Fruit fly (Drosophila melanogaster): ENCODE results near the gene CG9801.

CG9801 gene

DNA sequence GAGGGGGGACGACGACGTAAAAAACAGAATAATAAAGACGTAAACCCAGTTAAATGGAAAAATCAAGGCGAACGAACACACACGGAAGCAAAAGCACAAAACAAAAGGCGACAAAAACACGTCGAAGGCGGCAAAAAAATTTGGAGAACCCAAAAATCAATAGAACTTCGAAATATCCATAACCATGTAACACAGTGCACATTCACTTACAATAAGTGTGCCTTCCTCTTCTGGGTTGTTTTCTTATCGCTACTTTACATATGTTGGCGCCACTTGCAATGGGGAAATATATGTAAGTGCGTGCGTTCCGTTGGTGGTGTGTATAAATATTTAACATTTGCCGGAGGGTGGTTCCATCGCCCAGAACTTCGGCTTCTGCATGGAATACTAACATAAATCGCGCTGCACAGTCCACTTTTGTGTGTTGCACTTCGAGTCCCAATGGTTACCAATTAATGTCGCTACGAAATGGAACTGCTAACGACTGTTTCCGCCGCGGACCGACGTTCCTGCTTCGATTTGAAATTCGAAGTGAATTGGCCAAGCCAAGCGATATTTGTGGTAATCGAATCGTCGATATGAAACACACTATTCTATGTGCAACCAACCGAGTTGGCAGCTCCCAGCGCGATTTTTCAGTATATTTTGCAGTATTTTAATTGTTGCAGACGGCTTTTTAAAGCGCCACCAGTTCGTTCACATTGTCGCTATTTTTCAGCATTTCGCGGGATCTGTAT lies at the start of gene CG9801, which contains the start of gene Nasp (continued):
- TF ChIP-seq kah (GFP tag; optimal IDR thresholded peaks at IDR 0.05): peak; percentile 20
- TF ChIP-seq tup (GFP tag; optimal IDR thresholded peaks at IDR 0.05): no peak
- TF ChIP-seq CG8765 (GFP tag; IDR thresholded peaks at IDR 0.05): no peak
- TF ChIP-seq CG9727 (GFP tag; optimal IDR thresholded peaks at IDR 0.05): peak; percentile 1
- peak; percentile 81 for TF ChIP-seq p53 (GFP tag; optimal IDR thresholded peaks at IDR 0.05)
- TF ChIP-seq schlank (tag; optimal IDR thresholded peaks at IDR 0.05): no peak
- peak; percentile 65; the same call in 2 of the 3 replicates for TF ChIP-seq CG11560 (tag; IDR thresholded peaks at IDR 0.05)
- TF ChIP-seq dati (GFP tag; IDR thresholded peaks at IDR 0.05): no peak
- no peak for TF ChIP-seq CG1024 (GFP tag; IDR thresholded peaks at IDR 0.05)
- TF ChIP-seq CG13296 (GFP tag; optimal IDR thresholded peaks at IDR 0.05): no peak
- 0 out of 3 replicates have a peak, but pooled peaks have one; percentile 9 for TF ChIP-seq CG3726 (GFP tag; IDR thresholded peaks at IDR 0.05)
- TF ChIP-seq ewg (GFP tag; optimal IDR thresholded peaks at IDR 0.05): no peak
- peak; percentile 23 for TF ChIP-seq kay (GFP tag; optimal IDR thresholded peaks at IDR 0.05)
- peak; percentile 25 for TF ChIP-seq Mad (GFP tag; optimal IDR thresholded peaks at IDR 0.05)
- TF ChIP-seq gro (GFP tag; optimal IDR thresholded peaks at IDR 0.05): peak; percentile 34
- peak; percentile 19 for TF ChIP-seq ind (GFP tag; optimal IDR thresholded peaks at IDR 0.05)
- peak; percentile 81 for TF ChIP-seq Jarid2 (GFP tag; optimal IDR thresholded peaks at IDR 0.05)
- TF ChIP-seq hkb (optimal IDR thresholded peaks at IDR 0.05): no peak
- TF ChIP-seq hkb (GFP tag; IDR thresholded peaks at IDR 0.05): peak; percentile 24; the same call in 1 of the 2 replicates
- peak; percentile 42 for TF ChIP-seq phol (tag; optimal IDR thresholded peaks at IDR 0.05)
- TF ChIP-seq vvl (GFP tag; IDR thresholded peaks at IDR 0.05): peak; percentile 61
- TF ChIP-seq CG13894 (tag; optimal IDR thresholded peaks at IDR 0.05): no peak
- no peak for TF ChIP-seq gt (GFP tag; IDR thresholded peaks at IDR 0.05)
- no peak for TF ChIP-seq CG14014 (GFP tag; IDR thresholded peaks at IDR 0.05)
- no peak for TF ChIP-seq CG15479 (GFP tag; optimal IDR thresholded peaks at IDR 0.05)
- peak; percentile 9 for TF ChIP-seq Bdp1 (GFP tag; optimal IDR thresholded peaks at IDR 0.05)
- TF ChIP-seq Hr78 (GFP tag; optimal IDR thresholded peaks at IDR 0.05): no peak
- peak in 1 of 3 experiments; percentile 63 for TF ChIP-seq Stat92E (GFP tag; optimal IDR thresholded peaks at IDR 0.05)
- TF ChIP-seq MESR4 (GFP tag; optimal IDR thresholded peaks at IDR 0.05): peak; percentile 50
- no peak for TF ChIP-seq CG4404 (GFP tag; IDR thresholded peaks at IDR 0.05)
- TF ChIP-seq CG33213 (GFP tag; optimal IDR thresholded peaks at IDR 0.05): peak; percentile 81
- peak; percentile 29 for TF ChIP-seq CG12769 (tag; optimal IDR thresholded peaks at IDR 0.05)
- no peak for TF ChIP-seq D19A (tag; optimal IDR thresholded peaks at IDR 0.05)
- TF ChIP-seq CG6791 (GFP tag; IDR thresholded peaks at IDR 0.05; ENCODE audit: partially characterized antibody): peak; percentile 76
- TF ChIP-seq Sox100B (GFP tag; optimal IDR thresholded peaks at IDR 0.05): no peak
- peak; percentile 71 for TF ChIP-seq CG7963 (GFP tag; IDR thresholded peaks at IDR 0.05; ENCODE audit: partially characterized antibody)
- no peak for TF ChIP-seq CG9609 (GFP tag; optimal IDR thresholded peaks at IDR 0.05)
- TF ChIP-seq CG10209 (GFP tag; optimal IDR thresholded peaks at IDR 0.05): peak; percentile 13
- TF ChIP-seq Vsx1 (GFP tag; optimal IDR thresholded peaks at IDR 0.05): no peak
- no peak for TF ChIP-seq CG7271 (tag; optimal IDR thresholded peaks at IDR 0.05)
- TF ChIP-seq wek (GFP tag; optimal IDR thresholded peaks at IDR 0.05): peak; percentile 16
- TF ChIP-seq Ada2b (GFP tag; IDR thresholded peaks at IDR 0.05): no peak
- TF ChIP-seq pfk (GFP tag; optimal IDR thresholded peaks at IDR 0.05): no peak
- peak; percentile 58 for TF ChIP-seq CG7987 (GFP tag; optimal IDR thresholded peaks at IDR 0.05)
- peak; percentile 18 for TF ChIP-seq CG17359 (tag; optimal IDR thresholded peaks at IDR 0.05)
- TF ChIP-seq br (optimal IDR thresholded peaks at IDR 0.05): no peak
- TF ChIP-seq Lim3 (GFP tag; IDR thresholded peaks at IDR 0.05): no peak
- TF ChIP-seq Drgx (GFP tag; IDR thresholded peaks at IDR 0.05): no peak
- 0 out of 2 replicates have a peak, but pooled peaks have one; percentile 30 for TF ChIP-seq peb (GFP tag; IDR thresholded peaks at IDR 0.05)
